Worm (Caenorhabditis elegans): Measurements from ENCODE around the gene C14H10.3.

Gene C14H10.3

DNA sequence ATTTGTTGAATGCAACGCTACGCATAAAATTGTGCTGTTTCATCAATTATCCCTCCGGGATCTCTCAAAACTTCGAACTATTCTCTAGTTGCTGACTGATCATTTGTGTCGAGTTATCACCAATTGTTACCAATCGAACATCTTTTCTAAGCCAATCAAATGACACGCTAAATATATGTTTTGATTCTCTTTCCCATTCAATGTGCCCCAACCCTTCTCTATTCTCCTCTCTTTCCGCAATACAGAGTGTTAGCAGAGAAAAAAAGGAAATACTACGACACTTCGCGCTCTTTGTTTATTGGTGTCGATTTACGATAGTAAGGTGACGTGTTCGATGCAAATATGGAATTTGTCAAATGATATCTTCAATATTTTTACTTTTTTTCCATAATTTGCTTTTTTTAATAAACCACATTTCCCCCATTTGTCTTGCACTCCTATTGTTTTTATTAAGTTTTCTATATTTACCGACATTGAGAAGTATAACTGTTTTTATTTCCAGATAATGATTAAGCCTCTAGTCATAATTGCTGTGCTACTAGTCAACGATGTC, 30.7 kb downstream of the C14H10.3 start, which contains the start of gene nucb-1:
Gene nucb-1 (plus strand): TSS at position 503 of the 553 bp plus-strand sequence.
- TF ChIP-seq lsy-2 (tag; optimal IDR thresholded peaks at IDR 0.05) (peak; percentile 77 to 92), ceh-82 (tag; optimal IDR thresholded peaks at IDR 0.05) (peak; percentile 68 to 82 (median 79)), mdl-1 (tag; optimal IDR thresholded peaks at IDR 0.05) (peak in 1 of 2 experiments; percentile 78), tbx-2 (tag; optimal IDR thresholded peaks at IDR 0.05) (peak; percentile 80), nhr-237 (tag; optimal IDR thresholded peaks at IDR 0.05) (no peak), fkh-10 (GFP tag; optimal IDR thresholded peaks at IDR 0.05) (peak; percentile 26), fkh-8 (tag; optimal IDR thresholded peaks at IDR 0.05) (peak; percentile 54), lin-35 (GFP tag; optimal IDR thresholded peaks at IDR 0.05) (peak; percentile 64 to 86), ceh-88 (GFP tag; IDR thresholded peaks at IDR 0.05) (no peak), vab-15 (tag; optimal IDR thresholded peaks at IDR 0.05) (peak; percentile 25), unc-62 (GFP tag; optimal IDR thresholded peaks at IDR 0.05) (no peak), alr-1 (tag; optimal IDR thresholded peaks at IDR 0.05; ENCODE audit: borderline replicate concordance) (no peak), aly-2 (tag; optimal IDR thresholded peaks at IDR 0.05) (peak; percentile 53), mef-2 (tag; optimal IDR thresholded peaks at IDR 0.05) (no peak), grh-1 (GFP tag; IDR thresholded peaks at IDR 0.05) (peak; percentile 63), nhr-20 (tag; optimal IDR thresholded peaks at IDR 0.05) (peak; percentile 93), snu-23 (GFP tag; optimal IDR thresholded peaks at IDR 0.05) (peak; percentile 92), lin-14 (GFP tag; optimal IDR thresholded peaks at IDR 0.05) (peak; percentile 92), snpc-4 (tag; optimal IDR thresholded peaks at IDR 0.05) (no peak), rnt-1 (tag; optimal IDR thresholded peaks at IDR 0.05) (peak; percentile 85), mep-1 (tag; optimal IDR thresholded peaks at IDR 0.05) (peak; percentile 79), nhr-85 (tag) (peak; percentile 83), irx-1 (tag; optimal IDR thresholded peaks at IDR 0.05) (peak; percentile 16), hpl-2 (GFP tag; optimal IDR thresholded peaks at IDR 0.05) (peak; percentile 32), nhr-77 (tag; optimal IDR thresholded peaks at IDR 0.05) (peak; percentile 69), swsn-7 (tag; optimal IDR thresholded peaks at IDR 0.05) (peak; percentile 83), lin-39 (tag; optimal IDR thresholded peaks at IDR 0.05) (no peak), isw-1 (GFP tag; IDR thresholded peaks at IDR 0.05) (peak; percentile 35), sup-37 (GFP tag; optimal IDR thresholded peaks at IDR 0.05) (no peak), ztf-4 (tag; optimal IDR thresholded peaks at IDR 0.05) (no peak), egl-27 (tag; optimal IDR thresholded peaks at IDR 0.05) (peak; percentile 35 to 45), unc-86 (tag; optimal IDR thresholded peaks at IDR 0.05) (peak; percentile 30), ceh-90 (tag; optimal IDR thresholded peaks at IDR 0.05) (no peak), nhr-19 (GFP tag; conservative IDR thresholded peaks at IDR 0.05) (peak; percentile 74), egl-13 (tag; optimal IDR thresholded peaks at IDR 0.05) (no peak), nhr-47 (tag; optimal IDR thresholded peaks at IDR 0.05) (peak; percentile 85), nhr-90 (tag; optimal IDR thresholded peaks at IDR 0.05; ENCODE audit: poor library complexity) (peak; percentile 76), zip-4 (GFP tag; optimal IDR thresholded peaks at IDR 0.05) (no peak), elt-2 (tag; optimal IDR thresholded peaks at IDR 0.05) (peak; percentile 25), unc-130 (tag; optimal IDR thresholded peaks at IDR 0.05) (peak; percentile 66), elt-3 (tag; optimal IDR thresholded peaks at IDR 0.05) (peak in 4 of 6 experiments; percentile 11 to 79 (median 73)), efl-1 (optimal IDR thresholded peaks at IDR 0.05) (peak; percentile 71 to 75), efl-1 (GFP tag; optimal IDR thresholded peaks at IDR 0.05 in 1 of 2) (peak; percentile 27 to 96), lin-13 (GFP tag; optimal IDR thresholded peaks at IDR 0.05) (peak; percentile 64), lin-15B (tag; optimal IDR thresholded peaks at IDR 0.05) (peak; percentile 55), sox-4 (tag; optimal IDR thresholded peaks at IDR 0.05) (peak; percentile 12), dsc-1 (tag; optimal IDR thresholded peaks at IDR 0.05) (peak; percentile 73), unc-30 (tag; optimal IDR thresholded peaks at IDR 0.05) (no peak), mab-9 (GFP tag; IDR thresholded peaks at IDR 0.05) (no peak), jun-1 (tag; optimal IDR thresholded peaks at IDR 0.05) (peak; percentile 49), nhr-71 (tag; optimal IDR thresholded peaks at IDR 0.05) (peak; percentile 92), ztf-11 (tag; optimal IDR thresholded peaks at IDR 0.05) (peak in 1 of 2 experiments; percentile 17)
